Fruit fly (Drosophila melanogaster) whole organism, prepupa: ENCODE results near the gene ry.

Source experiments
- Blimp-1 ChIP-seq: fragments of 200-800 bp; sonication (Bioruptor generic); optimal IDR thresholded peaks from 3 replicates; lab custom pipeline; 2017; ENCODE audit warnings: missing biosample characterization, missing genetic modification characterization, mild to moderate bottlenecking, moderate library complexity, missing genetic modification reagents
- CG10631 ChIP-seq: fragments of 200-800 bp; sonication (Bioruptor generic); optimal IDR thresholded peaks from 2 replicates; lab custom pipeline; 2016; ENCODE audit warnings: missing biosample characterization, missing genetic modification characterization
- CG11762 ChIP-seq: fragments of 200-800 bp; sonication (Bioruptor generic); optimal IDR thresholded peaks from 3 replicates; lab custom pipeline; 2016; ENCODE audit warnings: missing biosample characterization, missing genetic modification characterization; ENCODE audit not compliant: insufficient read depth
- CG11902 ChIP-seq: fragments of 200-800 bp; sonication (Bioruptor generic); optimal IDR thresholded peaks from 3 replicates; lab custom pipeline; 2016; ENCODE audit warnings: missing biosample characterization, missing genetic modification characterization
- CG15336 ChIP-seq: fragments of 200-800 bp; sonication (Bioruptor generic); IDR thresholded peaks from 2 replicates; pipeline ENCODE4 v1.3.6; 2022; ENCODE audit warnings: missing biosample characterization, missing genetic modification characterization
- CG1621 ChIP-seq: fragments of 200-800 bp; sonication (Bioruptor generic); optimal IDR thresholded peaks from 3 replicates; lab custom pipeline; 2018; ENCODE audit warnings: missing biosample characterization, mild to moderate bottlenecking, missing genetic modification characterization
- CG16779 ChIP-seq: fragments of 200-800 bp; sonication (Bioruptor generic); optimal IDR thresholded peaks from 3 replicates; lab custom pipeline; 2017; ENCODE audit warnings: missing biosample characterization, mild to moderate bottlenecking, missing genetic modification characterization
- CG3032 ChIP-seq: fragments of 200-800 bp; optimal IDR thresholded peaks from 2 replicates; lab custom pipeline; 2019; ENCODE audit warnings: missing biosample characterization, mild to moderate bottlenecking, missing genetic modification characterization, moderate library complexity
- CG31627 ChIP-seq: fragments of 200-800 bp; sonication (Bioruptor generic); optimal IDR thresholded peaks from 3 replicates; lab custom pipeline; 2016; ENCODE audit warnings: missing biosample characterization, missing genetic modification characterization
- CG3919 ChIP-seq: fragments of 200-800 bp; sonication (Bioruptor generic); optimal IDR thresholded peaks from 3 replicates; lab custom pipeline; 2016; ENCODE audit warnings: missing biosample characterization, missing genetic modification characterization
- CG4318 ChIP-seq: fragments of 200-800 bp; sonication (Bioruptor generic); optimal IDR thresholded peaks from 3 replicates; lab custom pipeline; 2017; ENCODE audit warnings: missing biosample characterization, mild to moderate bottlenecking, missing genetic modification characterization
- CG6276 ChIP-seq: fragments of 200-800 bp; sonication (Bioruptor generic); optimal IDR thresholded peaks from 2 replicates; lab custom pipeline; 2017; ENCODE audit warnings: missing biosample characterization, mild to moderate bottlenecking, missing genetic modification characterization
- CG6792 ChIP-seq: fragments of 200-800 bp; sonication (Bioruptor generic); optimal IDR thresholded peaks from 3 replicates; lab custom pipeline; 2016; ENCODE audit warnings: missing biosample characterization, missing genetic modification characterization
- CG6808 ChIP-seq: fragments of 200-800 bp; sonication (Bioruptor generic); optimal IDR thresholded peaks from 3 replicates; lab custom pipeline; 2017; ENCODE audit warnings: missing biosample characterization, missing genetic modification characterization, mild to moderate bottlenecking, moderate library complexity, missing genetic modification reagents
- CG7368 ChIP-seq: fragments of 200-800 bp; sonication (Bioruptor generic); optimal IDR thresholded peaks from 3 replicates; lab custom pipeline; 2016; ENCODE audit warnings: missing biosample characterization, missing genetic modification characterization
- CG8119 ChIP-seq: fragments of 200-800 bp; sonication (Bioruptor generic); IDR thresholded peaks from 3 replicates; pipeline ENCODE4 v1.3.6; 2022; ENCODE audit warnings: missing biosample characterization, missing genetic modification characterization
- CG8632 ChIP-seq: fragments of 200-800 bp; sonication (Bioruptor generic); optimal IDR thresholded peaks from 3 replicates; lab custom pipeline; 2016; ENCODE audit warnings: missing biosample characterization, missing genetic modification characterization
- CG9139 ChIP-seq: fragments of 200-800 bp; sonication (Bioruptor generic); optimal IDR thresholded peaks from 3 replicates; lab custom pipeline; 2017; ENCODE audit warnings: missing biosample characterization, mild to moderate bottlenecking, missing genetic modification characterization
- Eip75B ChIP-seq: fragments of 200-800 bp; sonication (Bioruptor generic); optimal IDR thresholded peaks from 3 replicates; lab custom pipeline; 2016; ENCODE audit warnings: missing biosample characterization, missing genetic modification characterization
- Eip78C ChIP-seq: fragments of 200-800 bp; sonication (Bioruptor generic); peaks from one replicate; lab custom pipeline; 2016; ENCODE audit warnings: missing biosample characterization, missing genetic modification characterization
- Eip93F ChIP-seq: fragments of 200-800 bp; sonication (Bioruptor generic); optimal IDR thresholded peaks from 2 replicates; lab custom pipeline; 2016; ENCODE audit warnings: missing biosample characterization, mild to moderate bottlenecking, missing genetic modification characterization
- Gug ChIP-seq: fragments of 200-800 bp; sonication (Bioruptor generic); IDR thresholded peaks from 2 replicates; pipeline ENCODE4 v1.3.6; 2022; ENCODE audit warnings: missing biosample characterization, missing genetic modification characterization
- Hr38 ChIP-seq: sonication (Bioruptor generic); optimal IDR thresholded peaks from 2 replicates; lab custom pipeline; 2016; ENCODE audit warnings: missing biosample characterization, missing genetic modification characterization
- Hr39 ChIP-seq: fragments of 200-800 bp; sonication (Bioruptor generic); optimal IDR thresholded peaks from 2 replicates; lab custom pipeline; 2016; ENCODE audit warnings: missing biosample characterization, missing genetic modification characterization
- Hr4 ChIP-seq: fragments of 200-800 bp; sonication (Bioruptor generic); optimal IDR thresholded peaks from 3 replicates; lab custom pipeline; 2016; ENCODE audit warnings: missing biosample characterization, missing genetic modification characterization
- Smox ChIP-seq: fragments of 200-800 bp; sonication (Bioruptor generic); optimal IDR thresholded peaks from 3 replicates; lab custom pipeline; 2016; ENCODE audit warnings: missing biosample characterization, missing genetic modification characterization
- Sox102F ChIP-seq: fragments of 200-800 bp; sonication (Bioruptor generic); optimal IDR thresholded peaks from 2 replicates; lab custom pipeline; 2016; ENCODE audit warnings: missing biosample characterization, mild to moderate bottlenecking, missing genetic modification characterization
- Sox14 ChIP-seq: fragments of 200-800 bp; sonication (Bioruptor generic); optimal IDR thresholded peaks from 3 replicates; lab custom pipeline; 2016; ENCODE audit warnings: missing biosample characterization, missing genetic modification characterization
- Sox15 ChIP-seq: fragments of 200-800 bp; sonication (Bioruptor generic); optimal IDR thresholded peaks from 3 replicates; lab custom pipeline; 2016; ENCODE audit warnings: missing biosample characterization, missing genetic modification characterization
- achi ChIP-seq: fragments of 200-800 bp; sonication (Bioruptor generic); optimal IDR thresholded peaks from 3 replicates; lab custom pipeline; 2016; ENCODE audit warnings: missing biosample characterization, missing genetic modification characterization
- acj6 ChIP-seq: fragments of 200-800 bp; sonication (Bioruptor generic); optimal IDR thresholded peaks from 3 replicates; lab custom pipeline; 2016; ENCODE audit warnings: missing biosample characterization, missing genetic modification characterization
- dac ChIP-seq: fragments of 200-800 bp; sonication (Bioruptor generic); optimal IDR thresholded peaks from 2 replicates; lab custom pipeline; 2017; ENCODE audit warnings: missing biosample characterization, mild to moderate bottlenecking, missing genetic modification characterization
- dsx ChIP-seq: fragments of 200-800 bp; optimal IDR thresholded peaks from 3 replicates; lab custom pipeline; 2019; ENCODE audit warnings: missing biosample characterization, mild to moderate bottlenecking, missing genetic modification characterization, moderate library complexity; ENCODE audit not compliant: poor library complexity, severe bottlenecking
- esn ChIP-seq: fragments of 200-800 bp; sonication (Bioruptor generic); optimal IDR thresholded peaks from 2 replicates; lab custom pipeline; 2016; ENCODE audit warnings: missing biosample characterization, mild to moderate bottlenecking, missing genetic modification characterization, moderate library complexity
- fd59A ChIP-seq: fragments of 200-800 bp; sonication (Bioruptor generic); optimal IDR thresholded peaks from 2 replicates; lab custom pipeline; 2017; ENCODE audit warnings: missing biosample characterization, mild to moderate bottlenecking, missing genetic modification characterization, missing genetic modification reagents
- fkh ChIP-seq: fragments of 200-800 bp; sonication (Bioruptor generic); optimal IDR thresholded peaks from 3 replicates; lab custom pipeline; 2017; ENCODE audit warnings: missing biosample characterization, mild to moderate bottlenecking, missing genetic modification characterization, moderate library complexity
- lz ChIP-seq: fragments of 200-800 bp; sonication (Bioruptor generic); optimal IDR thresholded peaks from 3 replicates; lab custom pipeline; 2016; ENCODE audit warnings: missing biosample characterization, missing genetic modification characterization
- net ChIP-seq: fragments of 200-800 bp; sonication (Bioruptor generic); optimal IDR thresholded peaks from 3 replicates; lab custom pipeline; 2016; ENCODE audit warnings: missing biosample characterization, missing genetic modification characterization
- pdm3 ChIP-seq: fragments of 200-800 bp; sonication (Bioruptor generic); optimal IDR thresholded peaks from 3 replicates; lab custom pipeline; 2016; ENCODE audit warnings: missing biosample characterization, missing genetic modification characterization
- salr ChIP-seq, 2 experiments: fragments of 200-800 bp; sonication (Bioruptor generic); optimal IDR thresholded peaks; 3 replicates each; lab custom pipeline; 2016 to 2018; ENCODE audit warnings: missing biosample characterization in 2 of 2, missing genetic modification characterization in 2 of 2, mild to moderate bottlenecking in 1 of 2
- spab ChIP-seq: fragments of 200-800 bp; sonication (Bioruptor generic); optimal IDR thresholded peaks from 2 replicates; lab custom pipeline; 2017; ENCODE audit warnings: missing biosample characterization, mild to moderate bottlenecking, missing genetic modification characterization, missing genetic modification reagents
- ss ChIP-seq, 2 experiments: fragments of 200-800 bp; sonication (Bioruptor generic); optimal IDR thresholded peaks; 2 replicates in 1 of 2; 3 replicates in 1 of 2; lab custom pipeline; 2017 to 2018; ENCODE audit warnings: mild to moderate bottlenecking in 2 of 2, missing biosample characterization in 2 of 2, missing genetic modification characterization in 2 of 2, moderate library complexity in 1 of 2
- svp ChIP-seq: fragments of 200-800 bp; sonication (Bioruptor generic); peaks from one replicate; lab custom pipeline; 2016; ENCODE audit warnings: missing biosample characterization, missing genetic modification characterization
- topi ChIP-seq: fragments of 200-800 bp; sonication (Bioruptor generic); optimal IDR thresholded peaks from 3 replicates; lab custom pipeline; 2016; ENCODE audit warnings: missing biosample characterization, missing genetic modification characterization
- vri ChIP-seq: fragments of 200-800 bp; sonication (Bioruptor generic); optimal IDR thresholded peaks from 3 replicates; lab custom pipeline; 2016; ENCODE audit warnings: missing biosample characterization, mild to moderate bottlenecking, missing genetic modification characterization

The ry gene

DNA sequence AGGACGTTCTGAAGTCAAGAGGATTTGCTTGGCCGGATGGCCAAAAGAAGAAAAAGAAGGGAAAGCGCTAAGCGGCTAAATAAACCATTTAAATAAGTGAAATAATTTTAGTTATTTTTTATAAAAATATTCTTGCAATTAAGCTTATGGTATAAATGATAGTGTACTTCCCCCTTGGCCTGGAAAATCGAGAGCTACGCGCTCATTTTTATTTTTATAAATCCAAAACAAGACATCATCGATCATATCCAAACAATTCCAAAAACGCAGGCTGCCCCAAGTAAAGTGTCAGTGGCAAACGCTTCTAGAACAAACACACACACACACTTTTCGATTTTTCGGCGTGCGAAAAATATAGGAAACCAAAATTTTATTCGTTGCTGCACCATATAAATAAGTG, 12.1 kb downstream of the ry start, which contains the start of gene Hsc70-2:
Hsc70-2 (plus strand) TSS at position 301 of the 400 bp plus-strand sequence.
- TF ChIP-seq topi, result no peak
- TF ChIP-seq ss (GFP tag; optimal IDR thresholded peaks at IDR 0.05; lab: Kevin White, UChicago), result no peak
- no peak for TF ChIP-seq Eip93F (GFP tag; lab: Kevin White, UChicago)
- no peak for TF ChIP-seq acj6 (GFP tag; lab: Kevin White, UChicago)
- no peak for TF ChIP-seq dsx (GFP tag; lab: Kevin White, UChicago)
- no peak for TF ChIP-seq dac (GFP tag; lab: Kevin White, UChicago)
- TF ChIP-seq CG9139 (GFP tag; lab: Kevin White, UChicago), result no peak
- TF ChIP-seq pdm3 (GFP tag; lab: Kevin White, UChicago), result no peak
- TF ChIP-seq CG8119, result no peak
- no peak for TF ChIP-seq CG4318 (GFP tag; lab: Kevin White, UChicago)
- no peak for TF ChIP-seq Smox
- no peak for TF ChIP-seq fkh (GFP tag; lab: Kevin White, UChicago)
- no peak for TF ChIP-seq achi
- no peak for TF ChIP-seq svp (GFP tag; lab: Kevin White, UChicago)
- no peak for TF ChIP-seq Sox102F (GFP tag; lab: Kevin White, UChicago)
- no peak for TF ChIP-seq vri (GFP tag; lab: Kevin White, UChicago)
- TF ChIP-seq Hr39 (GFP tag; lab: Kevin White, UChicago), result no peak
- TF ChIP-seq CG11762 (GFP tag; lab: Kevin White, UChicago), result no peak
- no peak for TF ChIP-seq CG6276 (GFP tag; lab: Kevin White, UChicago)

DNA sequence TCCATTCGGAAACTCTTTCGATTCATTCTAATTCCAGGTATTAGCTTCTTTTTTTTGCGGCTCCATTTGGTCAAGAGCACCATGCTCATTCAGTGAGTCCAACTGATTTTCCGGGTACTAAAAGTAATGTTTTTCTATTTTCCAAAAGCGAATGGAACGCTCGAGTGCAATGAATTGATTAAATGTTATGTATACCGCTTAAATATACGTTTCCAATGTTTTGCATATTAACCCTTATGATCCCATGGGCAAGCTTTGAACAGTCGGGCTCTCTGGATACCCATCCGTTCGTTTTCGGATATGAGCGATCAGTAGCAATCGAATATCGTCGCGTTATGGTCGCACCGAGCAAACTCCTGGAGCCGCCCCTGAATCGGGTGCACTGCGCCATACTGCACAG, 15.1 kb downstream of the ry start, which contains the start of gene CG31157:
CG31157 (plus strand) TSS at position 301 of the 400 bp plus-strand sequence.
- no peak for TF ChIP-seq CG6276 (GFP tag; lab: Kevin White, UChicago)
- TF ChIP-seq Sox15 (GFP tag; lab: Kevin White, UChicago), result no peak
- no peak for TF ChIP-seq CG16779 (tag; lab: Kevin White, UChicago)
- TF ChIP-seq pdm3 (GFP tag; lab: Kevin White, UChicago), result no peak
- TF ChIP-seq salr (GFP tag; optimal IDR thresholded peaks at IDR 0.05; lab: Kevin White, UChicago), result no peak
- no peak for TF ChIP-seq Hr39 (GFP tag; lab: Kevin White, UChicago)
- TF ChIP-seq Gug (GFP tag; lab: Robert Waterston, UW), result no peak
- no peak for TF ChIP-seq CG10631 (GFP tag; lab: Kevin White, UChicago)
- no peak for TF ChIP-seq acj6 (GFP tag; lab: Kevin White, UChicago)
- no peak for TF ChIP-seq CG3919 (GFP tag; lab: Kevin White, UChicago)
- TF ChIP-seq spab (GFP tag; lab: Kevin White, UChicago), result no peak
- TF ChIP-seq, all 60 proteins: peak for 0

DNA sequence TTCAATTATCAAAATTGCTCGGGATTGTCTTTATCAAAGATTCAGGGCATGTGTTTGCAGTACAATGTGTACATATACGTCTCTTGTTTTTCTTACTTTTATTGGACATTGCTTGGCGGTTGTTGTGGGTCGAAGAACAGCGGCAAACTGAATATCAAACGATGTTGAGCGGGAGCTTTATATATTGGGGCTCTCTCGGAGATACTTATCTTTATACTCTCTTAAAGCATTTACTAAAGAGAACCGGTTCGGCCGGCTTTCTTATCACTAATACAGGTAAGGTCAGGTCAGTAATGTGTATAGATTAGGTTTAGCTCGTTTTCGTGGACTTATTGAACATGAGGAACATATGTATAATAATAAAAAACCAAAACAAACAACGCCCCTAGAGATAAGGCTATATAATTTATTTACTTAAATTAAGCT, 19.0 kb downstream of the ry start, which contains the start of gene CG7966:
CG7966 (minus strand) TSS at position 156 of the 426 bp plus-strand sequence.
- no peak for TF ChIP-seq CG11902 (GFP tag; lab: Kevin White, UChicago)
- TF ChIP-seq fd59A, result no peak
- no peak for TF ChIP-seq CG7368 (GFP tag; lab: Kevin White, UChicago)
- peak; percentile 58 for TF ChIP-seq Eip75B (GFP tag; lab: Kevin White, UChicago)
- no peak for TF ChIP-seq Sox14 (GFP tag; lab: Kevin White, UChicago)
- no peak for TF ChIP-seq CG11762 (GFP tag; lab: Kevin White, UChicago)
- no peak for TF ChIP-seq lz (GFP tag; lab: Kevin White, UChicago)
- peak; percentile 55; the same call in 1 of the 2 replicates for TF ChIP-seq CG15336 (GFP tag; lab: Robert Waterston, UW)
- no peak for TF ChIP-seq Hr38 (GFP tag; lab: Kevin White, UChicago)
- peak; percentile 23 for TF ChIP-seq CG3032
- peak; percentile 49 for TF ChIP-seq esn
- TF ChIP-seq CG6792 (GFP tag; lab: Kevin White, UChicago), result peak; percentile 32
- TF ChIP-seq Smox, result no peak
- peak; percentile 86 for TF ChIP-seq Eip78C
- peak; percentile 92 for TF ChIP-seq vri (GFP tag; lab: Kevin White, UChicago)
- TF ChIP-seq CG1621 (tag; lab: Kevin White, UChicago), result peak; percentile 25
- no peak for TF ChIP-seq Blimp-1 (GFP tag; lab: Kevin White, UChicago)
- TF ChIP-seq Hr4, result no peak
- TF ChIP-seq CG9139 (GFP tag; lab: Kevin White, UChicago), result peak; percentile 52
- no peak for TF ChIP-seq Sox15 (GFP tag; lab: Kevin White, UChicago)
- no peak for TF ChIP-seq CG16779 (tag; lab: Kevin White, UChicago)
- no peak for TF ChIP-seq Hr39 (GFP tag; lab: Kevin White, UChicago)
- no peak for TF ChIP-seq CG4318 (GFP tag; lab: Kevin White, UChicago)
- peak in 1 of 2 experiments; percentile 47 for TF ChIP-seq ss (GFP tag; optimal IDR thresholded peaks at IDR 0.05; lab: Kevin White, UChicago)
- TF ChIP-seq CG6808 (GFP tag; lab: Kevin White, UChicago), result no peak
- peak; percentile 31 for TF ChIP-seq net (GFP tag; lab: Kevin White, UChicago)
- TF ChIP-seq CG8632 (GFP tag; lab: Kevin White, UChicago), result no peak
- TF ChIP-seq fkh (GFP tag; lab: Kevin White, UChicago), result peak; percentile 100
- no peak for TF ChIP-seq CG10631 (GFP tag; lab: Kevin White, UChicago)
- TF ChIP-seq CG8119, result 0 out of 3 replicates have a peak, but pooled peaks have one; percentile 51
- no peak for TF ChIP-seq CG31627 (GFP tag; lab: Kevin White, UChicago)
